Worm (Caenorhabditis elegans) whole organism, early embryonic: ENCODE results near the gene ethe-1.
A peak's percentile ranks its signal among the peaks of the same experiment; 100 is the strongest.

ENCODE experiments used
- ama-1 ChIP-seq: fragments of 150-350 bp; optimal IDR thresholded peaks from 2 replicates; lab custom pipeline; 2014
- flt-1 ChIP-seq: fragments of 200-800 bp; sonication (Bioruptor generic); IDR thresholded peaks from 2 replicates; pipeline ENCODE4 v1.3.6; 2022; ENCODE audit warnings: missing genetic modification characterization, missing compliant biosample characterization
- hnd-1 ChIP-seq: sonication (generic microtip); optimal IDR thresholded peaks from 2 replicates; lab custom pipeline; 2016; ENCODE audit warnings: missing genetic modification characterization, missing compliant biosample characterization

DNA sequence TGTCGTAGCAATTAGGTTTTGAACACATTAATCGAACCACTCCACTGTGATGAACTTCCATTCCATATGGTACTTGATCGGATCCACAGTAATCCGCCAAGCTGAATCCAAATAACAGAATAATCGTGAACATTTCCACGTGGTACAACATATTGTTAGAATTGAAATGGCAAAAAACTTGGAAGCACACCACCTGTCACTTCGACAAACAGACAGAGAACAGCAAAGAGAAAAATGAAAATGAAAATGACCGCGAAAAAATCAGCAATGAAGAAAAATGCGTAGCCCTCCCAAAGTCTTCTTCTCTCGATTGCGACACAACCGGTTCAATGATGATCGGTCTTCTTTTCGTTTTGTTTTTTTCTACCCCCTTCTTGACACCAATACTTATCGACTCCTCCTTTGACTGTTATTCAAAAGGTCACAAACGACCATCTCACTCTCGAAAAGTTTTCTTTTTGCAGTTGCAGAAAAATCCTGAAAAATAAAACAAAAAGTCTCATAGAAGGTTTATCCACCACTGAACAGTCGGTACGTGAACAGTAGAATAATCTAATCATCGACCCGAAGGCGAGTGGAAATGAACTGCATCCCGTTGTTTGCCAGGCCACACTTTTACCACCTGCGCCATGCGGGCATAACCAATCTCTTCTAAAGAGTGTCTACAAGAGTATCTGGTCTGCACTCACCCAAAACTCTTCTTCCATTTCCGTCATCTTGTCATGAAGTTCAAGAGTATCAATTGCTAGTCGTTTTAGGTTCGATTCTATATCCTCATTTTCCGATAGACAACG is 31.2 kb downstream of the ethe-1 start, which contains the start of gene wrt-3:
- TF ChIP-seq ama-1 (lab: Kevin White, UChicago) (no peak), flt-1 (GFP tag; lab: Robert Waterston, UW) (peak; percentile 95), hnd-1 (tag; lab: Kevin White, UChicago) (peak; percentile 87)
